Fruit fly (Drosophila melanogaster): Measurements from ENCODE around the gene Lip1.

The Lip1 gene

dm6 chr2L:10732343-10732808 lies 31.0 kb upstream of the Lip1 start, which contains the start of the genes EMC3 and Dpy-30L1:
Gene EMC3, minus strand, starts transcription at chr2L:10732423.
Gene Dpy-30L1, plus strand, starts transcription at chr2L:10732653.
- TF ChIP-seq B-H2 (GFP tag; optimal IDR thresholded peaks at IDR 0.05) (peak; percentile 23), yki (optimal IDR thresholded peaks at IDR 0.05) (no peak), row (GFP tag; IDR thresholded peaks at IDR 0.05) (peak; percentile 90), GATAe (GFP tag; conservative IDR thresholded peaks at IDR 0.05) (no peak), fd3F (GFP tag; optimal IDR thresholded peaks at IDR 0.05) (peak; percentile 26), toy (GFP tag; IDR thresholded peaks at IDR 0.05) (no peak), MBD-R2 (GFP tag; IDR thresholded peaks at IDR 0.05) (peak; percentile 89), tin (GFP tag; optimal IDR thresholded peaks at IDR 0.05) (peak; percentile 21), Sox100B (GFP tag; optimal IDR thresholded peaks at IDR 0.05) (no peak), da (GFP tag; optimal IDR thresholded peaks at IDR 0.05) (peak; percentile 12), CG2120 (GFP tag; optimal IDR thresholded peaks at IDR 0.05) (peak; percentile 79), Atf6 (GFP tag; IDR thresholded peaks at IDR 0.05) (peak; percentile 22; the same call in 1 of the 2 replicates), CG34224 (GFP tag; IDR thresholded peaks at IDR 0.05; ENCODE audit: partially characterized antibody) (peak; percentile 81), croc (GFP tag; conservative IDR thresholded peaks at IDR 0.05) (no peak), CG2889 (GFP tag; IDR thresholded peaks at IDR 0.05) (no peak), ham (GFP tag; IDR thresholded peaks at IDR 0.05) (no peak), CoRest (tag; optimal IDR thresholded peaks at IDR 0.05) (peak; percentile 74), Nf-YB (GFP tag; optimal IDR thresholded peaks at IDR 0.05) (peak; percentile 25), org-1 (GFP tag; optimal IDR thresholded peaks at IDR 0.05) (no peak), CG13624 (GFP tag; optimal IDR thresholded peaks at IDR 0.05) (peak; percentile 68), CG4730 (GFP tag; IDR thresholded peaks at IDR 0.05) (peak; percentile 32; the same call in 1 of the 2 replicates), sc (optimal IDR thresholded peaks at IDR 0.05) (no peak), sc (GFP tag; optimal IDR thresholded peaks at IDR 0.05) (no peak), dpn (GFP tag; optimal IDR thresholded peaks at IDR 0.05) (peak; percentile 50 to 63), ro (GFP tag; IDR thresholded peaks at IDR 0.05) (no peak), CG30020 (tag; optimal IDR thresholded peaks at IDR 0.05) (peak; percentile 78), CG6272 (GFP tag; IDR thresholded peaks at IDR 0.05) (0 out of 2 replicates have a peak, but pooled peaks have one; percentile 27), CG11723 (GFP tag; optimal IDR thresholded peaks at IDR 0.05) (no peak), NfI (GFP tag; optimal IDR thresholded peaks at IDR 0.05) (peak; percentile 33), sna (GFP tag; IDR thresholded peaks at IDR 0.05; ENCODE audit: partially characterized antibody) (peak; percentile 91), CG2199 (GFP tag; IDR thresholded peaks at IDR 0.05) (no peak), pros (GFP tag; optimal IDR thresholded peaks at IDR 0.05) (no peak), NC2β (GFP tag; optimal IDR thresholded peaks at IDR 0.05) (peak; percentile 35), fu2 (GFP tag; optimal IDR thresholded peaks at IDR 0.05) (peak; percentile 26), ems (GFP tag; optimal IDR thresholded peaks at IDR 0.05) (peak; percentile 25), CG5245 (GFP tag; optimal IDR thresholded peaks at IDR 0.05) (no peak), lmd (GFP tag; IDR thresholded peaks at IDR 0.05) (peak; percentile 43; the same call in 1 of the 2 replicates), CG6254 (GFP tag; optimal IDR thresholded peaks at IDR 0.05) (no peak), inv (GFP tag; IDR thresholded peaks at IDR 0.05; ENCODE audit: partially characterized antibody) (peak; percentile 73), CG1233 (GFP tag; optimal IDR thresholded peaks at IDR 0.05) (no peak), CG10209 (GFP tag; optimal IDR thresholded peaks at IDR 0.05) (peak; percentile 78), Fer1 (GFP tag; optimal IDR thresholded peaks at IDR 0.05) (peak; percentile 57), fd64A (GFP tag; optimal IDR thresholded peaks at IDR 0.05) (no peak), gfzf (GFP tag; optimal IDR thresholded peaks at IDR 0.05) (peak; percentile 7), CG4360 (GFP tag; IDR thresholded peaks at IDR 0.05) (no peak), CrebB (tag; optimal IDR thresholded peaks at IDR 0.05) (no peak), hbn (GFP tag; IDR thresholded peaks at IDR 0.05; ENCODE audit: partially characterized antibody) (peak; percentile 84), chinmo (GFP tag; IDR thresholded peaks at IDR 0.05; ENCODE audit: partially characterized antibody) (peak; percentile 76; the same call in 1 of the 4 replicates), Rfx (GFP tag; IDR thresholded peaks at IDR 0.05) (peak; percentile 71), CG14710 (tag; optimal IDR thresholded peaks at IDR 0.05) (peak; percentile 85), CG6854 (GFP tag; optimal IDR thresholded peaks at IDR 0.05) (no peak)
